Fruit fly (Drosophila melanogaster) S2 (cell line): Measurements from ENCODE around the gene Polr1B.
"Not testable (repeated sequence)": the region's sequence is repeated elsewhere in the genome, so short reads cannot be mapped to it uniquely, and the experiment has no call there.

ENCODE experiments used
- CG8478 ChIP-seq: fragments of >200 bp; optimal IDR thresholded peaks from 2 replicates; lab custom pipeline; 2018
- CTCF ChIP-seq, 2 experiments: fragments of >200 bp; optimal IDR thresholded peaks; 2 replicates each; lab custom pipeline; 2018

dm6 chr2L:455274-455673 is 51.2 kb downstream of the Polr1B start, which contains the start of gene CG4133:
- not testable (repeated sequence) for TF ChIP-seq CG8478 (lab: Kevin White, UChicago); CTCF (optimal IDR thresholded peaks at IDR 0.05; lab: Kevin White, UChicago)
